Worm (Caenorhabditis elegans) whole organism, L3 larva: ENCODE results near the gene best-15.

Source experiments
- fkh-10 ChIP-seq: sonication (generic microtip); optimal IDR thresholded peaks from 2 replicates; lab custom pipeline; 2017; ENCODE audit warnings: missing biosample characterization, missing genetic modification reagents, missing genetic modification characterization
- pha-4 ChIP-seq: fragments of 150-350 bp; optimal IDR thresholded peaks from 2 replicates; lab custom pipeline; 2014; ENCODE audit warnings: missing biosample characterization, missing genetic modification reagents, missing genetic modification characterization
- tbx-2 ChIP-seq: sonication (generic microtip); optimal IDR thresholded peaks from 2 replicates; lab custom pipeline; 2016; ENCODE audit warnings: mild to moderate bottlenecking, missing genetic modification characterization, missing compliant biosample characterization
- unc-62 ChIP-seq: fragments of 150-350 bp; sonication (generic microtip); optimal IDR thresholded peaks from 4 replicates; lab custom pipeline; 2014; ENCODE audit warnings: missing biosample characterization, missing genetic modification reagents, missing genetic modification characterization

DNA sequence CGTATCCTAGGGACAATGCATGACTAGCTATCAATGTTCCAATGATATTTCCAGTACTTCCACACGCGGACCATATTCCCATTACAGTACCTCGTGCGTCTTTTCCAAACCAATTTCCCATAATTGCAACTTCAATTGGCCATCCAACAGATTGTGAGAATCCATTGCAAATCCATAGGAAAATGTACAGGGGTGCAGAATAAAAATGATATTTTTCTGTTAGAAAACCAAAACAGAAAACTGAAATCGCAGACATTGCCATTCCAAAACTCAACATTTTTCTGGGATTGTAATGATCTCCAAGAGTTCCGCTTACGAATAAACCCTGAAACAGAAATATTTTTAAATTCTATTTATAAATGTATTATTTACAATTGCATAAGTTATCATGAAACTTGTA lies 19.1 kb upstream of the best-15 start:
- TF ChIP-seq tbx-2 (tag; lab: Kevin White, UChicago) (no peak), unc-62 (no peak), pha-4 (no peak), fkh-10 (GFP tag; lab: Kevin White, UChicago) (no peak)
